Worm (Caenorhabditis elegans) whole organism, L1 larva: Measurements from ENCODE around the gene F45D3.1.

Experiments
- dsc-1 ChIP-seq: sonication (generic microtip); optimal IDR thresholded peaks from 2 replicates; lab custom pipeline; 2016; ENCODE audit warnings: mild to moderate bottlenecking, missing genetic modification characterization, missing compliant biosample characterization
- elt-3 ChIP-seq, 6 experiments: fragments of 150-350 bp in 1 of 6; sonication (generic microtip); optimal IDR thresholded peaks; 2 replicates each; lab custom pipeline; 2017 to 2018; ENCODE audit warnings: missing biosample characterization in 6 of 6, missing genetic modification characterization in 6 of 6, inconsistent platforms in 1 of 6
- fkh-10 ChIP-seq: sonication (generic microtip); optimal IDR thresholded peaks from 2 replicates; lab custom pipeline; 2017; ENCODE audit warnings: missing biosample characterization, missing genetic modification reagents, missing genetic modification characterization
- fos-1 ChIP-seq: fragments of 150-350 bp; optimal IDR thresholded peaks from 2 replicates; lab custom pipeline; 2014; ENCODE audit warnings: missing biosample characterization, missing genetic modification characterization
- grh-1 ChIP-seq: fragments of 200-800 bp; sonication (Bioruptor generic); IDR thresholded peaks from 2 replicates; pipeline ENCODE4 v1.3.6; 2022; ENCODE audit warnings: missing genetic modification reagents, missing genetic modification characterization, missing compliant biosample characterization
- lsy-2 ChIP-seq, 2 experiments: fragments of 150-350 bp; optimal IDR thresholded peaks; 2 replicates each; lab custom pipeline; 2014; ENCODE audit warnings: missing biosample characterization in 2 of 2, missing genetic modification characterization in 2 of 2
- mdl-1 ChIP-seq, 2 experiments: fragments of 150-350 bp; optimal IDR thresholded peaks; 2 replicates each; lab custom pipeline; 2014 to 2017; ENCODE audit warnings: missing biosample characterization in 2 of 2, missing genetic modification characterization in 2 of 2, inconsistent platforms in 1 of 2
- nhr-237 ChIP-seq: fragments of 150-350 bp; optimal IDR thresholded peaks from 2 replicates; lab custom pipeline; 2014; ENCODE audit warnings: missing biosample characterization, missing genetic modification characterization
- nhr-28 ChIP-seq: fragments of 150-350 bp; optimal IDR thresholded peaks from 2 replicates; lab custom pipeline; 2014; ENCODE audit warnings: missing biosample characterization, missing genetic modification characterization
- ztf-4 ChIP-seq: fragments of 150-350 bp; optimal IDR thresholded peaks from 2 replicates; lab custom pipeline; 2014; ENCODE audit warnings: missing biosample characterization, missing genetic modification characterization

- TF ChIP-seq ztf-4 (tag; lab: Kevin White, UChicago) (no peak), fkh-10 (GFP tag; lab: Kevin White, UChicago) (no peak), nhr-28 (no peak), fos-1 (no peak), dsc-1 (tag; lab: Kevin White, UChicago) (no peak), elt-3 (tag; optimal IDR thresholded peaks at IDR 0.05; lab: Kevin White, UChicago) (no peak), grh-1 (GFP tag; lab: Robert Waterston, UW) (no peak), lsy-2 (tag; optimal IDR thresholded peaks at IDR 0.05; lab: Kevin White, UChicago) (no peak), nhr-237 (tag; lab: Kevin White, UChicago) (no peak), mdl-1 (tag; optimal IDR thresholded peaks at IDR 0.05; lab: Kevin White, UChicago) (no peak)
Measured at ce11 chrV:12540739-12541138, 13.9 kb downstream of the F45D3.1 start, which contains the start of gene F45D3.2.
